Fruit fly (Drosophila melanogaster) whole organism, wandering third instar larva: ENCODE data around the gene Nepl4.

Source experiments
- Abd-B ChIP-seq: fragments of >200 bp; optimal IDR thresholded peaks from 2 replicates; lab custom pipeline; 2017; ENCODE audit warnings: missing biosample characterization, missing genetic modification characterization
- Dif ChIP-seq: fragments of 200-275, 200-300 bp; sonication (Bioruptor generic); optimal IDR thresholded peaks from 2 replicates; lab custom pipeline; 2018; ENCODE audit warnings: missing biosample characterization, missing genetic modification characterization; ENCODE audit not compliant: partially characterized antibody
- GATAd ChIP-seq: sonication (Bioruptor generic); optimal IDR thresholded peaks from 2 replicates; lab custom pipeline; 2016; ENCODE audit warnings: missing biosample characterization, missing genetic modification characterization
- br ChIP-seq: fragments of 200-800 bp; sonication (Bioruptor generic); optimal IDR thresholded peaks from 2 replicates; lab custom pipeline; 2016; ENCODE audit warnings: missing biosample characterization, missing genetic modification characterization
- fru ChIP-seq: fragments of 200-800 bp; sonication (Bioruptor generic); optimal IDR thresholded peaks from 3 replicates; lab custom pipeline; 2016; ENCODE audit warnings: missing biosample characterization, mild to moderate bottlenecking, missing genetic modification characterization
- h ChIP-seq: fragments of 200-800 bp; sonication (Bioruptor generic); optimal IDR thresholded peaks from 3 replicates; lab custom pipeline; 2016; ENCODE audit warnings: missing biosample characterization, mild to moderate bottlenecking, missing genetic modification characterization

DNA sequence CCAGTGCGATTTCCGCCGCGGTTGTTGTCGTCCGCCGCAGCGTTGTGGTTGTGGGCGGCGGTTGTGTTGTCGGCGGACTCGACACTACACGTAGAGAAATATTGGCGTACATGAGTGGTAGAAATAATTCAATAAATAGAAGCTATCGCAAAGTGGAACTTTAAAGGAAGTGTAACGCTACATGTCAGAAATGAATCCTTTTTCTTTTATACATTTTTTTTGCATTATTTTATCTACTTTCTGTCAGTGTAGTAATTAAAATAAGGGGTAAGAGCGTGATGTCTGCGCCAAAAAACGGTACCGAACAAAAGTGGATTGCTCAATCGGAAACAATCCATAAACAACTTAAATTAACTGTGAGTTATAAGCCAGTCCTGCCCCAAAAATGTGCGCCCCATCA, 11.5 kb downstream of the Nepl4 start:
- TF ChIP-seq br (GFP tag; lab: Kevin White, UChicago) (no peak), h (GFP tag; lab: Kevin White, UChicago) (no peak), Abd-B (GFP tag; lab: Kevin White, UChicago) (no peak), fru (GFP tag; lab: Kevin White, UChicago) (no peak), Dif (no peak), GATAd (GFP tag; lab: Kevin White, UChicago) (no peak)
